Worm (Caenorhabditis elegans) whole organism, L4 larva: ENCODE measurements around the gene E01B7.2.
"Not testable (repeated sequence)": the region's sequence is repeated elsewhere in the genome, so short reads cannot be mapped to it uniquely, and the experiment has no call there.

Experiments
- F44E2.7 ChIP-seq: fragments of 200-800 bp; sonication (Bioruptor generic); IDR thresholded peaks from 2 replicates; pipeline ENCODE4 v2.1.2; 2022; ENCODE audit warnings: missing genetic modification characterization, missing compliant biosample characterization
- T20F7.1 ChIP-seq: fragments of 200-800 bp; sonication (Bioruptor generic); optimal IDR thresholded peaks from 2 replicates; lab custom pipeline; 2018; ENCODE audit warnings: mild to moderate bottlenecking, missing genetic modification characterization, missing compliant biosample characterization
- Y48G9A.11 ChIP-seq: fragments of 200-800 bp; sonication (Bioruptor generic); IDR thresholded peaks from 2 replicates; pipeline ENCODE4 v1.3.6; 2022; ENCODE audit warnings: missing genetic modification reagents, missing genetic modification characterization, missing compliant biosample characterization
- Y5F2A.4 ChIP-seq: fragments of 200-800 bp; sonication (Bioruptor generic); optimal IDR thresholded peaks from 2 replicates; lab custom pipeline; 2018; ENCODE audit warnings: mild to moderate bottlenecking, missing genetic modification characterization, missing compliant biosample characterization
- aha-1 ChIP-seq: fragments of 150-350 bp; peaks from one replicate; lab custom pipeline; 2014; ENCODE audit warnings: missing biosample characterization, missing genetic modification characterization
- ceh-20 ChIP-seq: fragments of 200-800 bp; sonication (Bioruptor generic); IDR thresholded peaks from 2 replicates; pipeline ENCODE4 v1.3.6; 2022; ENCODE audit warnings: missing genetic modification reagents, missing genetic modification characterization, missing compliant biosample characterization
- ceh-28 ChIP-seq: fragments of 150-350 bp; optimal IDR thresholded peaks from 2 replicates; lab custom pipeline; 2014; ENCODE audit warnings: missing biosample characterization, missing genetic modification reagents, missing genetic modification characterization
- ceh-32 ChIP-seq: sonication (generic microtip); optimal IDR thresholded peaks from 2 replicates; lab custom pipeline; 2016; ENCODE audit warnings: mild to moderate bottlenecking, missing genetic modification characterization, missing compliant biosample characterization; ENCODE audit not compliant: poor library complexity
- ceh-82 ChIP-seq: sonication (generic microtip); optimal IDR thresholded peaks from 2 replicates; lab custom pipeline; 2017; ENCODE audit warnings: missing biosample characterization, missing genetic modification characterization
- daf-16 ChIP-seq, 3 experiments: sonication (generic microtip); optimal IDR thresholded peaks; 2 replicates each; lab custom pipeline; 2016 to 2017; ENCODE audit warnings: missing genetic modification characterization in 3 of 3, missing genetic modification reagents in 3 of 3, mild to moderate bottlenecking in 2 of 3, missing compliant biosample characterization in 2 of 3, missing biosample characterization in 1 of 3, moderate library complexity in 1 of 3
- dpl-1 ChIP-seq: fragments of 150-350 bp; optimal IDR thresholded peaks from 2 replicates; lab custom pipeline; 2014; ENCODE audit warnings: missing biosample characterization, missing genetic modification reagents, missing genetic modification characterization
- duxl-1 ChIP-seq: sonication (generic microtip); optimal IDR thresholded peaks from 2 replicates; lab custom pipeline; 2016; ENCODE audit warnings: mild to moderate bottlenecking, missing genetic modification characterization, moderate library complexity, missing compliant biosample characterization; ENCODE audit not compliant: poor library complexity
- dve-1 ChIP-seq: sonication (generic microtip); optimal IDR thresholded peaks from 2 replicates; lab custom pipeline; 2017; ENCODE audit warnings: antibody characterized with exemption, mild to moderate bottlenecking, missing genetic modification characterization, missing compliant biosample characterization; ENCODE audit not compliant: insufficient read depth
- egl-27 ChIP-seq: sonication (generic microtip); optimal IDR thresholded peaks from 3 replicates; lab custom pipeline; 2017; ENCODE audit warnings: missing biosample characterization, missing genetic modification reagents, missing genetic modification characterization
- fos-1 ChIP-seq: fragments of 150-350 bp; optimal IDR thresholded peaks from 2 replicates; lab custom pipeline; 2014; ENCODE audit warnings: missing biosample characterization, missing genetic modification characterization
- hif-1 ChIP-seq, 2 experiments: sonication (generic microtip); optimal IDR thresholded peaks; 2 replicates each; lab custom pipeline; 2016 to 2017; ENCODE audit warnings: missing compliant biosample characterization in 2 of 2, missing genetic modification characterization in 2 of 2, missing genetic modification reagents in 2 of 2, missing genotype in 2 of 2, mild to moderate bottlenecking in 1 of 2
- hlh-11 ChIP-seq: fragments of 200-800 bp; sonication (Bioruptor generic); optimal IDR thresholded peaks from 2 replicates; lab custom pipeline; 2018; ENCODE audit warnings: mild to moderate bottlenecking, missing genetic modification characterization, missing compliant biosample characterization
- hlh-30 ChIP-seq: sonication (generic microtip); optimal IDR thresholded peaks from 2 replicates; lab custom pipeline; 2017; ENCODE audit warnings: antibody characterized with exemption, mild to moderate bottlenecking, missing genetic modification characterization, missing compliant biosample characterization; ENCODE audit not compliant: insufficient read depth
- hmg-1.1 ChIP-seq: fragments of 200-800 bp; sonication (Bioruptor generic); IDR thresholded peaks from 2 replicates; pipeline ENCODE4 v1.3.6; 2022; ENCODE audit warnings: missing genetic modification reagents, missing genetic modification characterization, missing compliant biosample characterization
- lin-1 ChIP-seq: fragments of 200-800 bp; sonication (Bioruptor generic); IDR thresholded peaks from 2 replicates; pipeline ENCODE4 v1.3.6; 2022; ENCODE audit warnings: missing genetic modification reagents, missing genetic modification characterization, missing compliant biosample characterization
- madf-5 ChIP-seq, 2 experiments: fragments of 200-800 bp; sonication (Bioruptor generic); IDR thresholded peaks; 2 replicates each; pipeline ENCODE4 v1.3.6; 2022; ENCODE audit warnings: missing compliant biosample characterization in 2 of 2, missing genetic modification characterization in 2 of 2
- mdl-1 ChIP-seq, 2 experiments: fragments of 150-350 bp in 1 of 2; sonication (generic microtip) in 1 of 2; optimal IDR thresholded peaks; 2 replicates each; lab custom pipeline; 2014 to 2017; ENCODE audit warnings: missing biosample characterization in 2 of 2, missing genetic modification characterization in 2 of 2
- mdt-29 ChIP-seq: fragments of 200-800 bp; sonication (Bioruptor generic); IDR thresholded peaks from 2 replicates; pipeline ENCODE4 v1.3.6; 2022; ENCODE audit warnings: missing genetic modification reagents, missing genetic modification characterization, missing compliant biosample characterization
- mep-1 ChIP-seq: fragments of 150-350 bp; sonication (generic microtip); optimal IDR thresholded peaks from 3 replicates; lab custom pipeline; 2014; ENCODE audit warnings: missing biosample characterization, missing genetic modification characterization
- mxl-3 ChIP-seq: fragments of 200-800 bp; sonication (Bioruptor generic); optimal IDR thresholded peaks from 2 replicates; lab custom pipeline; 2018; ENCODE audit warnings: mild to moderate bottlenecking, missing genetic modification characterization, missing compliant biosample characterization
- nhr-102 ChIP-seq: sonication (generic microtip); optimal IDR thresholded peaks from 2 replicates; lab custom pipeline; 2016; ENCODE audit warnings: mild to moderate bottlenecking, missing genetic modification characterization, moderate library complexity, missing compliant biosample characterization
- nhr-237 ChIP-seq: sonication (generic microtip); optimal IDR thresholded peaks from 2 replicates; lab custom pipeline; 2017; ENCODE audit warnings: missing biosample characterization, missing genetic modification characterization
- nhr-25 ChIP-seq: sonication (generic microtip); optimal IDR thresholded peaks from 2 replicates; lab custom pipeline; 2017; ENCODE audit warnings: missing genetic modification characterization, mild to moderate bottlenecking, missing compliant biosample characterization, antibody characterized with exemption, moderate library complexity, borderline replicate concordance; ENCODE audit not compliant: insufficient read depth
- nhr-28 ChIP-seq: fragments of 150-350 bp; optimal IDR thresholded peaks from 2 replicates; lab custom pipeline; 2014; ENCODE audit warnings: missing biosample characterization, missing genetic modification characterization
- nhr-48 ChIP-seq: sonication (generic microtip); optimal IDR thresholded peaks from 2 replicates; lab custom pipeline; 2016; ENCODE audit warnings: mild to moderate bottlenecking, missing genetic modification characterization, missing compliant biosample characterization
- nhr-6 ChIP-seq: fragments of 150-350 bp; optimal IDR thresholded peaks from 2 replicates; lab custom pipeline; 2014; ENCODE audit warnings: missing biosample characterization, missing genetic modification characterization
- nhr-77 ChIP-seq: fragments of 150-350 bp; optimal IDR thresholded peaks from 2 replicates; lab custom pipeline; 2014; ENCODE audit warnings: missing biosample characterization, missing genetic modification characterization
- php-3 ChIP-seq: fragments of 200-800 bp; sonication (Bioruptor generic); IDR thresholded peaks from 2 replicates; pipeline ENCODE4 v1.3.6; 2022; ENCODE audit warnings: missing genetic modification reagents, missing genetic modification characterization, missing compliant biosample characterization
- saeg-2 ChIP-seq: fragments of 200-800 bp; sonication (Bioruptor generic); IDR thresholded peaks from 2 replicates; pipeline ENCODE4 v1.3.6; 2022; ENCODE audit warnings: missing genetic modification reagents, missing genetic modification characterization, missing compliant biosample characterization
- skn-1 ChIP-seq: fragments of 150-350 bp; optimal IDR thresholded peaks from 2 replicates; lab custom pipeline; 2014; ENCODE audit warnings: missing biosample characterization, missing genetic modification characterization
- snpc-4 ChIP-seq: fragments of 150-350 bp; optimal IDR thresholded peaks from 2 replicates; lab custom pipeline; 2014; ENCODE audit warnings: missing biosample characterization, missing genetic modification characterization
- unc-39 ChIP-seq: sonication (generic microtip); optimal IDR thresholded peaks from 2 replicates; lab custom pipeline; 2017; ENCODE audit warnings: missing biosample characterization, missing genetic modification characterization
- unc-62 ChIP-seq, 3 experiments: fragments of 150-350 bp in 1 of 3; sonication (generic microtip); optimal IDR thresholded peaks in 2 of 3; peaks in 1 of 3; 1 replicate in 1 of 3; 2 replicates in 2 of 3; lab custom pipeline; 2014 to 2017; ENCODE audit warnings: missing biosample characterization in 3 of 3, missing genetic modification characterization in 3 of 3, missing genetic modification reagents in 3 of 3, missing genotype in 1 of 3
- zfp-3 ChIP-seq: fragments of 200-800 bp; sonication (Bioruptor generic); conservative IDR thresholded peaks from 2 replicates; pipeline ENCODE4 v1.3.6; 2022; ENCODE audit warnings: missing genetic modification reagents, missing genetic modification characterization, missing compliant biosample characterization
- zip-2 ChIP-seq: fragments of 150-350 bp; optimal IDR thresholded peaks from 2 replicates; lab custom pipeline; 2014; ENCODE audit warnings: missing biosample characterization, missing genetic modification characterization

E01B7.2 gene

DNA sequence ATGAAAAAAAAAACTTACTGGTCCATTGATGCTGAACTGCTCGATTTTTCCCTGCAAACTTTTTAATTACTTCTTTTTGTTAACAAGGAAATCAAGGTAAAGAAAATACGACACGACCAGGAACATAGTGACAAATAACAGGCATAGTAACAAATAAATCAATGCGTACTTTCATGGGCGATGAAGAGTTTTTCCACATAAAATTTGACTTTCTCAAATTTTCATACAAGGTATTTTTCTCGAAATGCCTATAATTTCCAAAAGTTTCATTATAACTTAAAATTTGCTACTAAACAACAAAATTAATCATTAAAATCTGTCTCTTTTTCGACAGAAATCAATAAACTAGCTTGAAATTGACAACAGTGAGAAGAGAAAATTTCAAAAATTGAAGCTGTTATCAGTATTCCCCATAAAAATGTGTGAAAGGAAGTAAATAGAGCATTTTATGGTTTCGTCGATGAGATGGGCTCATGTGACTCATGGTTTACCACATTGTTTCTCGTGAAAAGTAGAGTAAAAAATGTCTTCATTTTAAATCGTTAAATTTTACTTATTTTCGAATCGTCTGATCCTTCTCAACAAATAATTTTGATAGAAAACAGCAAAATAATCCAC, 24.7 kb upstream of the E01B7.2 start, which contains the start of gene fbxa-156:
Gene fbxa-156 (minus strand): TSS at position 51 of the 618 bp plus-strand sequence.
- TF ChIP-seq php-3 (GFP tag; lab: Robert Waterston, UW) (peak; percentile 97), dve-1 (tag; lab: Kevin White, UChicago) (peak; percentile 58), daf-16 (GFP tag; optimal IDR thresholded peaks at IDR 0.05; lab: Kevin White, UChicago) (no peak), daf-16 (tag; optimal IDR thresholded peaks at IDR 0.05; lab: Kevin White, UChicago) (peak; percentile 95), mep-1 (no peak), hlh-11 (peak; percentile 27), hmg-1.1 (no peak), zip-2 (no peak)

DNA sequence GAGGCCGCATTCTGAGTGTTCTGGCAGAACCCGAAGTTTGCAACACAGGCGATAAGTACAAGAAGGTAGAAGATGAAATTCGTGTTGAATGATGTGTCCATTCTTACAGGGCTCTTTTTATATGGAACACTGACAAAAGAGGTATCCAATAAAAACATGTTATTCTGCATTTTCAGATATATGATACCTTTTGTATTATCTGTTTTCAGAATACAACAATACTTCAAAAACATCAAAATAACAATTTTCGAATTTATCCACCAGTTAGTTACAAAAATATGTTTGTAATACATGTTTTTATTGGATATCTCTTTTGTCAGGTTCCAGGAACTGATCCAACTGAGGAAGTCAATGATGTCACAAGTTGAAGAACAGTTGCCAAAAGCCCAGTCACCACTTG, 23.9 kb upstream of the E01B7.2 start, which contains the start of gene C06H5.13:
Gene C06H5.13 (minus strand): TSS at position 101 of the 400 bp plus-strand sequence.
- not testable (repeated sequence) for TF ChIP-seq madf-5 (GFP tag; IDR thresholded peaks at IDR 0.05; lab: Robert Waterston, UW); skn-1; dpl-1 (GFP tag; lab: Kevin White, UChicago)

DNA sequence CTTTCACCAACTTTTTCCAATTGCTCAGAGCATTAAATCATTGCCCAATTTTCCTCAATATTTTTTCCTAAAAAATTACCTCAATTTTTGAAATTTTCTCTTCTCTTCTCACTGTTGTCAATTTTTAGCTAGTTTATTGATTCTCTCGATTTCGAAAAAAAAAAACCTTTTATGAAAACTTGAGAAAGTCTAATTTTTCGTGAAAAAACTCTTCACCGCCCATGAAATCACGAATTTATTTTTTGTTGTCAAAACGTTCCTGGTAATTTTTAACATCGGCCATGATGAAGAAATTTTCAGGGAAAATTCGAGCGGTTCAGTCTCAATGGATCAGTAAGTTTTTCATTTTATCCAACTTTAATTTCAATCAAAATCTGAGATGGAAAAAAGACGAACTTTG, 22.1 kb upstream of the E01B7.2 start, which contains the start of gene fbxa-157:
Gene fbxa-157 (plus strand): TSS at position 301 of the 400 bp plus-strand sequence.
- no peak for TF ChIP-seq nhr-77 (tag; lab: Kevin White, UChicago)
- peak; percentile 36 for TF ChIP-seq aha-1 (tag; lab: Kevin White, UChicago)

DNA sequence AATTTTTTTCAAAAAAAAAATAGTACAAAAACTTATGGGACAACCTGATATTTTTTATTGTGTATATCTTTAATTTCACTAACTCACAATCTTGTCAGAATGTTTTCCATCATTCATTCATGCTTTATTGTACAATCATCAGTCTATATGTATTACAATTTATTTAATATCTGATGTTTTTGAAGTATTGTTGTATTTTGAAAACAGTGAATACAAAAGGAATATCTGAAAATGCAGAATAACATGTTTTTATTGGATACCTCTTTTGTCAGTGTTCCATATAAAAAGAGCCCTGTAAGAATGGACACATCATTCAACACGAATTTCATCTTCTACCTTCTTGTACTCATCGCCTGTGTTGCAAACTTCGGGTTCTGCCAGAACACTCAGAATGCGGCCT, 17.7 kb upstream of the E01B7.2 start, which contains the start of gene C06H5.14:
Gene C06H5.14 (plus strand): TSS at position 301 of the 400 bp plus-strand sequence.
- TF ChIP-seq unc-62 (GFP tag; optimal IDR thresholded peaks at IDR 0.05 in 1 of 2; lab: Kevin White, UChicago) = peak in 1 of 2 experiments; percentile 73
- TF ChIP-seq unc-62 (tag; optimal IDR thresholded peaks at IDR 0.05; lab: Kevin White, UChicago) = not testable (repeated sequence)

DNA sequence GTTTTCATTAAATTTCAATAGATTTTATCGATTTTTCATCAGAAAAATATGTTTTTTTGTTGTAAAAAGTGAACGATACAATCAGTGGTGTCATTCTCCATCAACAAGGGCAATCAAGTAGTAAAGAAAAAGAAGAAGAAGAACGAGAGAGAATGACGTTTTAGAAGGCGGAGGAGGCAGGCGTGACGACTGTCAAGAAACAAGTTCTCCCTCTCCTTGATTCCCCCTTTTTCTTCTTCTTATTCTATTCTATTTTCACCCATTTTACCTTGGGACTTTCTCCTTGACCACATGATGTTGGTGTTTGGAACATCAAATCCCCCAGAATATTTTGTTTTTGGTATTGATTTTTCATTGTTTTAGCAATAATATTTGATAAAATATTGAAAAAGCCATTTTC, 15.8 kb upstream of the E01B7.2 start:
- no peak for TF ChIP-seq mxl-3 (GFP tag; lab: Kevin White, UChicago)
- TF ChIP-seq nhr-237 = no peak
- no peak for TF ChIP-seq nhr-48 (tag; lab: Kevin White, UChicago)
- TF ChIP-seq duxl-1 (tag; lab: Kevin White, UChicago) = no peak
- no peak for TF ChIP-seq T20F7.1 (GFP tag; lab: Kevin White, UChicago)
- no peak for TF ChIP-seq snpc-4 (tag; lab: Kevin White, UChicago)
- TF ChIP-seq hlh-11 = peak; percentile 18
- TF ChIP-seq saeg-2 (GFP tag; lab: Robert Waterston, UW) = no peak
- TF ChIP-seq unc-39 (tag; lab: Kevin White, UChicago) = no peak
- TF ChIP-seq php-3 (GFP tag; lab: Robert Waterston, UW) = no peak
- TF ChIP-seq unc-62 (GFP tag; optimal IDR thresholded peaks at IDR 0.05 in 1 of 2; lab: Kevin White, UChicago) = peak in 1 of 2 experiments; percentile 95
- no peak for TF ChIP-seq unc-62 (tag; optimal IDR thresholded peaks at IDR 0.05; lab: Kevin White, UChicago)
- no peak for TF ChIP-seq Y5F2A.4 (GFP tag; lab: Kevin White, UChicago)
- TF ChIP-seq fos-1 (tag; lab: Kevin White, UChicago) = no peak
- TF ChIP-seq F44E2.7 (GFP tag; lab: Robert Waterston, UW) = no peak
- TF ChIP-seq Y48G9A.11 (GFP tag; lab: Robert Waterston, UW) = no peak
- no peak for TF ChIP-seq hif-1 (tag; optimal IDR thresholded peaks at IDR 0.05; lab: Kevin White, UChicago)
- peak; percentile 10 for TF ChIP-seq ceh-28 (tag; lab: Kevin White, UChicago)
- no peak for TF ChIP-seq ceh-32
- TF ChIP-seq nhr-77 (tag; lab: Kevin White, UChicago) = no peak
- TF ChIP-seq zip-2 = no peak
- peak; percentile 14 for TF ChIP-seq aha-1 (tag; lab: Kevin White, UChicago)
- TF ChIP-seq nhr-28 = peak; percentile 46
- peak in 1 of 2 experiments; percentile 50 for TF ChIP-seq mdl-1 (tag; optimal IDR thresholded peaks at IDR 0.05; lab: Kevin White, UChicago)
- TF ChIP-seq ceh-20 = no peak
- no peak for TF ChIP-seq mdt-29
- peak; percentile 57 for TF ChIP-seq hlh-30 (tag; lab: Kevin White, UChicago)
- no peak for TF ChIP-seq nhr-6 (tag; lab: Kevin White, UChicago)
- no peak for TF ChIP-seq ceh-82 (tag; lab: Kevin White, UChicago)
- no peak for TF ChIP-seq zfp-3 (GFP tag; lab: Robert Waterston, UW)
- TF ChIP-seq nhr-25 (tag; lab: Kevin White, UChicago) = peak; percentile 76
- no peak for TF ChIP-seq lin-1
- no peak for TF ChIP-seq egl-27 (tag; lab: Kevin White, UChicago)
- TF ChIP-seq nhr-102 = no peak
